Worm (Caenorhabditis elegans): ENCODE results near the gene egl-6.

DNA sequence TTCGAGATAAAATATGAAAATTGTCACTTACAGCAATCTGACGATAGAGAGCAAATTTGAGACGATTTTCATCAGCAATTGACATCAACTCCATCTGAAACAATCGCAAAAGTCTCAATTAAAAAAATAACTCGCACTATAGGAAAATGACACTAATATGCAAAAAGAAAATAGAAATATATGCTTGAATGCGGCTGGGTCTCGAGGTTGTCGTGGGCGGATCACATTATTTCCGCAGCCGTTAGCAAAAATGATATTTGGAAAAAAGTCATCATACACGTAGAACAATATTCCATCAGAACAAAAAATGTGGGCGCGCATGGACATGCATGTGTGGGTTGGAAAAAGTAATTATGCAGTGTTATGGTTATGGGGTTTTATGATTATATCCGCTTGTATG is 13.6 kb upstream of the egl-6 start, which contains the start of gene Y23B4A.1:
- no peak for TF ChIP-seq hmbx-1 (tag; optimal IDR thresholded peaks at IDR 0.05)
- TF ChIP-seq B0310.2 (tag; optimal IDR thresholded peaks at IDR 0.05) = no peak
- TF ChIP-seq ama-1 (optimal IDR thresholded peaks at IDR 0.05) = no peak
- TF ChIP-seq hmg-4 (GFP tag; optimal IDR thresholded peaks at IDR 0.05) = no peak
- no peak for TF ChIP-seq tra-4 (tag; optimal IDR thresholded peaks at IDR 0.05)
- TF ChIP-seq tbx-11 (GFP tag; IDR thresholded peaks at IDR 0.05) = no peak
- no peak for TF ChIP-seq pes-1 (GFP tag; IDR thresholded peaks at IDR 0.05)
- TF ChIP-seq tbx-37 (GFP tag; conservative IDR thresholded peaks at IDR 0.05) = no peak
- no peak for TF ChIP-seq sea-1 (GFP tag; conservative IDR thresholded peaks at IDR 0.05)
- TF ChIP-seq ets-7 (tag; optimal IDR thresholded peaks at IDR 0.05) = no peak
- TF ChIP-seq hnd-1 (tag; optimal IDR thresholded peaks at IDR 0.05) = no peak
